In the genomic region with DNA sequence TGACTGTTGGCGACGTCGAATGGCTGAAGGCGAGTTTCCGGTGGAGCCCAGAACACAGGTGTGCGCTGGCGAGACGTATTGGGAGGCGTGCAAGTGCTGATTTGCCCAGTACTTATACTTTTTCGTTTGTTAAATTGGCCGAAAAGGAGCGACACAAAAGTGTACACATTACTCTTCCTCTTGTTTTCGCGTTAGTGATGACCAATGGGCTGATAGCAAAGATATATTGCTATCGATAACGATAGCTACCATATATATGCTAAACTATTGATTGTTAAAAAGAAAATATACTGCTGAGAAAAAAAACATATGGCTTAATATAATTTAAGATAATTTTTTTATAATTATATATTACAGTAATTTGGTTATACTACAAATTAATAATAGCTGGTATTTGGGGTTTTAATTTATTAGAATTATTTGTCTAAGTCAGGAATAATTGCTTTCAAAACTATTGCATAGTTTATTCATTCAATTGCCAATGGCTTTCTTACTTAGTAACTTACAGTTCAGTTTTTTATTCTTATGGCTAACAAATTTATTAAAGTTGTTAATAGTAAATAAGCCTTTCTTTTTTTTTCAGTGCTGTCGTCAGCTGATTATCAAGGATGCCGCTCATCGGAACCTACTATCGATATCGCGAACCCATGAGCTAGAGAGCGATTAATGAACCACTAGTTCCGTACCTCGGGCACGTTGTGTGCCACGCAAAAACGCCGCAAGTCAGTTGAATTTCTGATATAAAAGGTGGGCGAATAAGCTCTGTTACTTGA, we compare ENCODE assay signal across 1 fruit fly cellular context.
TF ChIP-seq lines count a peak whose summit lies in the region.

A gene (minus strand): TSS at position 202 of the 773 bp plus-strand sequence.
A gene (plus strand): TSS at position 672 of the 773 bp plus-strand sequence.

TF ChIP-seq in whole organism, embryonic, 481 proteins besides CTCF, POLR2A, EP300 and RAD21 (continued from another document):
- peak; percentile 66 for TF ChIP-seq NC2α (GFP tag; optimal IDR thresholded peaks at IDR 0.05; lab: Kevin White, UChicago)
- peak; percentile 77 for TF ChIP-seq peb (GFP tag; IDR thresholded peaks at IDR 0.05; lab: Robert Waterston, UW)
- TF ChIP-seq CG12769 (tag; optimal IDR thresholded peaks at IDR 0.05; lab: Kevin White, UChicago) = no peak
- TF ChIP-seq repo (GFP tag; optimal IDR thresholded peaks at IDR 0.05; lab: Kevin White, UChicago) = peak; percentile 40
- peak; percentile 95 for TF ChIP-seq zen (tag; optimal IDR thresholded peaks at IDR 0.05; lab: Kevin White, UChicago)
- peak; percentile 64; the same call in 1 of the 3 replicates for TF ChIP-seq CG11560 (tag; IDR thresholded peaks at IDR 0.05; lab: Robert Waterston, UW)
- TF ChIP-seq CG30020 (tag; optimal IDR thresholded peaks at IDR 0.05; lab: Kevin White, UChicago) = peak; percentile 84
- peak; percentile 94 for TF ChIP-seq CG4820 (GFP tag; optimal IDR thresholded peaks at IDR 0.05; lab: Kevin White, UChicago)
- peak; percentile 67 for TF ChIP-seq NFAT (GFP tag; IDR thresholded peaks at IDR 0.05; lab: Robert Waterston, UW)
- TF ChIP-seq HLH4C (GFP tag; IDR thresholded peaks at IDR 0.05; lab: Robert Waterston, UW; ENCODE audit: partially characterized antibody) = peak; percentile 67
- no peak for TF ChIP-seq wek (GFP tag; optimal IDR thresholded peaks at IDR 0.05; lab: Kevin White, UChicago)
- TF ChIP-seq CG6765 (GFP tag; optimal IDR thresholded peaks at IDR 0.05; lab: Kevin White, UChicago) = peak; percentile 71
- TF ChIP-seq corto (GFP tag; optimal IDR thresholded peaks at IDR 0.05; lab: Kevin White, UChicago) = peak; percentile 39
- no peak for TF ChIP-seq pita (GFP tag; optimal IDR thresholded peaks at IDR 0.05; lab: Kevin White, UChicago)
- TF ChIP-seq hbn (GFP tag; IDR thresholded peaks at IDR 0.05; lab: Robert Waterston, UW; ENCODE audit: partially characterized antibody) = peak; percentile 53
- TF ChIP-seq CG10147 (GFP tag; optimal IDR thresholded peaks at IDR 0.05; lab: Kevin White, UChicago) = peak; percentile 84
- TF ChIP-seq Pdp1 (GFP tag; optimal IDR thresholded peaks at IDR 0.05; lab: Kevin White, UChicago) = peak in 1 of 2 experiments; percentile 83
- TF ChIP-seq Oli (tag; optimal IDR thresholded peaks at IDR 0.05; lab: Kevin White, UChicago) = peak; percentile 89
- peak; percentile 84 for TF ChIP-seq cwo (GFP tag; optimal IDR thresholded peaks at IDR 0.05; lab: Kevin White, UChicago)
- TF ChIP-seq CG13287 (GFP tag; IDR thresholded peaks at IDR 0.05; lab: Robert Waterston, UW; ENCODE audit: partially characterized antibody) = peak; percentile 81
- TF ChIP-seq CG6683 (GFP tag; optimal IDR thresholded peaks at IDR 0.05; lab: Kevin White, UChicago) = peak; percentile 74
- peak; percentile 76 for TF ChIP-seq CG12744 (GFP tag; optimal IDR thresholded peaks at IDR 0.05; lab: Kevin White, UChicago)
- TF ChIP-seq zfh1 (GFP tag; IDR thresholded peaks at IDR 0.05; lab: Robert Waterston, UW) = peak; percentile 92
- TF ChIP-seq CG42726 (GFP tag; IDR thresholded peaks at IDR 0.05; lab: Robert Waterston, UW; ENCODE audit: partially characterized antibody) = peak; percentile 54; the same call in 1 of the 2 replicates
- TF ChIP-seq CG13424 (tag; optimal IDR thresholded peaks at IDR 0.05; lab: Kevin White, UChicago) = peak; percentile 93
- TF ChIP-seq Taf1 (GFP tag; IDR thresholded peaks at IDR 0.05; lab: Robert Waterston, UW) = peak; percentile 76
- TF ChIP-seq CG10959 (GFP tag; IDR thresholded peaks at IDR 0.05; lab: Robert Waterston, UW) = peak; percentile 82
TF ChIP-seq in whole organism, embryonic: peak in this region for 409.
